Fruit fly (Drosophila melanogaster) whole organism, embryonic: Measurements from ENCODE around the gene CG16723.

Experiments
- CG1024 ChIP-seq: fragments of 200-800 bp; sonication (Bioruptor generic); IDR thresholded peaks from 2 replicates; pipeline ENCODE4 v1.3.6; 2022; ENCODE audit warnings: missing biosample characterization, missing genetic modification characterization
- CG10366 ChIP-seq: fragments of 200-800 bp; sonication (Bioruptor generic); IDR thresholded peaks from 2 replicates; pipeline ENCODE4 v1.3.6; 2022; ENCODE audit warnings: missing biosample characterization, missing genetic modification characterization
- CG10979 ChIP-seq: fragments of 200-800 bp; sonication (Bioruptor generic); optimal IDR thresholded peaks from 2 replicates; lab custom pipeline; 2018; ENCODE audit warnings: missing biosample characterization, mild to moderate bottlenecking, missing genetic modification characterization, moderate library complexity
- CG12071 ChIP-seq: fragments of 200-800 bp; sonication (Bioruptor generic); optimal IDR thresholded peaks from 3 replicates; lab custom pipeline; 2018; ENCODE audit warnings: missing biosample characterization, mild to moderate bottlenecking, missing genetic modification characterization
- CG12104 ChIP-seq: fragments of 200-800 bp; sonication (Bioruptor generic); optimal IDR thresholded peaks from 3 replicates; lab custom pipeline; 2016; ENCODE audit warnings: missing biosample characterization, missing genetic modification characterization
- CG17912 ChIP-seq: fragments of 200-800 bp; sonication (Bioruptor generic); optimal IDR thresholded peaks from 2 replicates; lab custom pipeline; 2018; ENCODE audit warnings: missing biosample characterization, mild to moderate bottlenecking, missing genetic modification characterization
- CG18599 ChIP-seq: fragments of 200-800 bp; sonication (Bioruptor generic); optimal IDR thresholded peaks from 3 replicates; lab custom pipeline; 2017; ENCODE audit warnings: missing biosample characterization, missing genetic modification characterization, mild to moderate bottlenecking, moderate library complexity, missing genetic modification reagents
- CG31224 ChIP-seq: fragments of 200-800 bp; sonication (Bioruptor generic); IDR thresholded peaks from 2 replicates; pipeline ENCODE4 v1.3.6; 2022; ENCODE audit warnings: missing biosample characterization, missing genetic modification characterization
- CG3847 ChIP-seq: fragments of 200-800 bp; sonication (Bioruptor generic); IDR thresholded peaks from 2 replicates; pipeline ENCODE4 v1.3.6; 2022; ENCODE audit warnings: missing biosample characterization, missing genetic modification characterization
- CG4730 ChIP-seq: fragments of 200-800 bp; sonication (Bioruptor generic); IDR thresholded peaks from 2 replicates; pipeline ENCODE4 v1.3.6; 2022; ENCODE audit warnings: missing biosample characterization, missing genetic modification characterization
- CG5180 ChIP-seq: fragments of 200-800 bp; sonication (Bioruptor generic); optimal IDR thresholded peaks from 3 replicates; lab custom pipeline; 2017; ENCODE audit warnings: missing biosample characterization, missing genetic modification characterization, mild to moderate bottlenecking, moderate library complexity, missing genetic modification reagents
- CG6272 ChIP-seq: fragments of 200-800 bp; sonication (Bioruptor generic); IDR thresholded peaks from 2 replicates; pipeline ENCODE4 v1.3.6; 2022; ENCODE audit warnings: missing biosample characterization, missing genetic modification characterization
- CG7839 ChIP-seq: fragments of 200-800 bp; sonication (Bioruptor generic); optimal IDR thresholded peaks from 3 replicates; lab custom pipeline; 2018; ENCODE audit warnings: missing biosample characterization, mild to moderate bottlenecking, missing genetic modification characterization, moderate library complexity
- CG8089 ChIP-seq: fragments of 200-800 bp; sonication (Bioruptor generic); optimal IDR thresholded peaks from 3 replicates; lab custom pipeline; 2016; ENCODE audit warnings: missing biosample characterization, missing genetic modification characterization
- CG8281 ChIP-seq: fragments of 200-800 bp; sonication (Bioruptor generic); optimal IDR thresholded peaks from 2 replicates; lab custom pipeline; 2018; ENCODE audit warnings: missing biosample characterization, mild to moderate bottlenecking, missing genetic modification characterization, moderate library complexity
- CG8944 ChIP-seq: fragments of 200-800 bp; sonication (Bioruptor generic); optimal IDR thresholded peaks from 3 replicates; lab custom pipeline; 2016; ENCODE audit warnings: missing biosample characterization, missing genetic modification characterization
- CG9797 ChIP-seq: fragments of 200-800 bp; sonication (Bioruptor generic); optimal IDR thresholded peaks from 3 replicates; lab custom pipeline; 2018; ENCODE audit warnings: missing biosample characterization, mild to moderate bottlenecking, missing genetic modification characterization
- CTCF ChIP-seq: fragments of 200-800 bp; sonication (Bioruptor generic); optimal IDR thresholded peaks from 2 replicates; lab custom pipeline; 2017; ENCODE audit warnings: missing biosample characterization, mild to moderate bottlenecking, missing genetic modification characterization, moderate library complexity
- Dfd ChIP-seq, 2 experiments: fragments of >200 bp; optimal IDR thresholded peaks; 2 replicates each; lab custom pipeline; 2017; ENCODE audit warnings: missing biosample characterization in 2 of 2, missing genetic modification characterization in 2 of 2
- E2f2 ChIP-seq: fragments of 200-800 bp; sonication (Bioruptor generic); IDR thresholded peaks from 2 replicates; pipeline ENCODE4 v1.3.6; 2022; ENCODE audit warnings: missing biosample characterization, missing genetic modification characterization
- Ets65A ChIP-seq: fragments of 200-800 bp; sonication (Bioruptor generic); peaks from one replicate; lab custom pipeline; 2016; ENCODE audit warnings: missing biosample characterization, missing genetic modification characterization
- Fer2 ChIP-seq: fragments of 200-800 bp; sonication (Bioruptor generic); optimal IDR thresholded peaks from 2 replicates; lab custom pipeline; 2018; ENCODE audit warnings: missing biosample characterization, mild to moderate bottlenecking, missing genetic modification characterization, moderate library complexity
- Gug ChIP-seq: fragments of 200-800 bp; sonication (Bioruptor generic); IDR thresholded peaks from 4 replicates; pipeline ENCODE4 v1.3.6; 2022; ENCODE audit warnings: missing biosample characterization, missing genetic modification characterization
- HLH4C ChIP-seq: fragments of 200-800 bp; sonication (Bioruptor generic); IDR thresholded peaks from 3 replicates; pipeline ENCODE4 v1.3.6; 2022; ENCODE audit warnings: missing biosample characterization, missing genetic modification characterization; ENCODE audit not compliant: partially characterized antibody
- Lim3 ChIP-seq: fragments of 200-800 bp; sonication (Bioruptor generic); IDR thresholded peaks from 2 replicates; pipeline ENCODE4 v1.3.6; 2022; ENCODE audit warnings: missing biosample characterization, missing genetic modification characterization
- ap ChIP-seq: fragments of 200-800 bp; sonication (Bioruptor generic); IDR thresholded peaks from 2 replicates; pipeline ENCODE4 v1.3.6; 2022; ENCODE audit warnings: missing biosample characterization, missing genetic modification characterization
- chinmo ChIP-seq: fragments of 200-800 bp; sonication (Bioruptor generic); IDR thresholded peaks from 4 replicates; pipeline ENCODE4 v1.3.6; 2022; ENCODE audit warnings: missing biosample characterization, missing genetic modification characterization; ENCODE audit not compliant: partially characterized antibody
- chm ChIP-seq: fragments of 200-800 bp; sonication (Bioruptor generic); IDR thresholded peaks from 2 replicates; pipeline ENCODE4 v1.3.6; 2022; ENCODE audit warnings: missing biosample characterization, missing genetic modification characterization
- dysf ChIP-seq: fragments of 200-800 bp; sonication (Bioruptor generic); IDR thresholded peaks from 3 replicates; pipeline ENCODE4 v1.3.6; 2022; ENCODE audit warnings: missing biosample characterization, missing genetic modification characterization
- gsb ChIP-seq: fragments of 200-800 bp; sonication (Bioruptor generic); IDR thresholded peaks from 2 replicates; pipeline ENCODE4 v1.3.6; 2022; ENCODE audit warnings: missing biosample characterization, missing genetic modification characterization
- knrl ChIP-seq: fragments of 200-800 bp; sonication (Bioruptor generic); IDR thresholded peaks from 3 replicates; pipeline ENCODE4 v1.3.6; 2022; ENCODE audit warnings: missing biosample characterization, missing genetic modification characterization; ENCODE audit not compliant: partially characterized antibody
- sens ChIP-seq: fragments of 200-800 bp; sonication (Bioruptor generic); peaks from one replicate; lab custom pipeline; 2016; ENCODE audit warnings: missing biosample characterization, missing genetic modification characterization
- sna ChIP-seq: fragments of 200-800 bp; sonication (Bioruptor generic); IDR thresholded peaks from 2 replicates; pipeline ENCODE4 v1.3.6; 2022; ENCODE audit warnings: missing biosample characterization, missing genetic modification characterization; ENCODE audit not compliant: partially characterized antibody
- sr ChIP-seq: fragments of 200-800 bp; sonication (Bioruptor generic); IDR thresholded peaks from 3 replicates; pipeline ENCODE4 v1.3.6; 2022; ENCODE audit warnings: missing biosample characterization, missing genetic modification characterization
- tll ChIP-seq, 2 experiments: fragments of 200-800 bp in 1 of 2; fragments of >200 bp in 1 of 2; sonication (Bioruptor generic) in 1 of 2; optimal IDR thresholded peaks; 2 replicates each; lab custom pipeline; 2017 to 2019; ENCODE audit warnings: missing biosample characterization in 2 of 2, missing genetic modification characterization in 2 of 2, mild to moderate bottlenecking in 1 of 2, moderate library complexity in 1 of 2
- trh ChIP-seq: fragments of 200-800 bp; sonication (Bioruptor generic); optimal IDR thresholded peaks from 2 replicates; lab custom pipeline; 2016; ENCODE audit warnings: missing biosample characterization, missing genetic modification characterization
- vvl ChIP-seq: fragments of 200-800 bp; sonication (Bioruptor generic); IDR thresholded peaks from 2 replicates; pipeline ENCODE4 v1.3.6; 2022; ENCODE audit warnings: missing biosample characterization, missing genetic modification characterization
- wek ChIP-seq: fragments of 200-800 bp; sonication (Bioruptor generic); optimal IDR thresholded peaks from 3 replicates; lab custom pipeline; 2018; ENCODE audit warnings: missing biosample characterization, mild to moderate bottlenecking, missing genetic modification characterization, moderate library complexity
- zfh2 ChIP-seq: fragments of 200-800 bp; sonication (Bioruptor generic); optimal IDR thresholded peaks from 2 replicates; lab custom pipeline; 2016; ENCODE audit warnings: missing biosample characterization, missing genetic modification characterization

CG16723 gene

dm6 chr3R:23634789-23635188 is 38.7 kb upstream of the CG16723 start:
- TF ChIP-seq CG17912 (GFP tag; lab: Kevin White, UChicago) (no peak), CG8281 (tag; lab: Kevin White, UChicago) (peak; percentile 45), CG12104 (GFP tag; lab: Kevin White, UChicago) (no peak), CG18599 (no peak), vvl (peak; percentile 20; the same call in 1 of the 2 replicates), sens (GFP tag; lab: Kevin White, UChicago) (no peak), CG31224 (GFP tag; lab: Robert Waterston, UW) (no peak), CG4730 (GFP tag; lab: Robert Waterston, UW) (no peak), CG8089 (GFP tag; lab: Kevin White, UChicago) (no peak), zfh2 (GFP tag; lab: Kevin White, UChicago) (no peak), sr (GFP tag; lab: Robert Waterston, UW) (no peak), Lim3 (GFP tag; lab: Robert Waterston, UW) (no peak), chm (GFP tag; lab: Robert Waterston, UW) (no peak), CTCF (GFP tag; lab: Kevin White, UChicago) (peak; percentile 72), CG7839 (tag; lab: Kevin White, UChicago) (no peak), Fer2 (no peak), knrl (GFP tag; lab: Robert Waterston, UW) (no peak), CG12071 (no peak), wek (GFP tag; lab: Kevin White, UChicago) (no peak), trh (no peak), ap (GFP tag; lab: Robert Waterston, UW) (no peak), Dfd (GFP tag; optimal IDR thresholded peaks at IDR 0.05; lab: Kevin White, UChicago) (no peak), tll (GFP tag; optimal IDR thresholded peaks at IDR 0.05; lab: Kevin White, UChicago) (no peak), CG10366 (GFP tag; lab: Robert Waterston, UW) (no peak), gsb (no peak), CG1024 (GFP tag; lab: Robert Waterston, UW) (no peak), CG3847 (GFP tag; lab: Robert Waterston, UW) (no peak), E2f2 (no peak), CG10979 (tag; lab: Kevin White, UChicago) (peak; percentile 41), dysf (GFP tag; lab: Robert Waterston, UW) (0 out of 3 replicates have a peak, but pooled peaks have one; percentile 32), HLH4C (GFP tag; lab: Robert Waterston, UW) (0 out of 3 replicates have a peak, but pooled peaks have one; percentile 25)

dm6 chr3R:23629572-23629971 is 33.5 kb upstream of the CG16723 start:
- TF ChIP-seq ap (GFP tag; lab: Robert Waterston, UW) (no peak), chinmo (GFP tag; lab: Robert Waterston, UW) (0 out of 4 replicates have a peak, but pooled peaks have one; percentile 11), Gug (no peak), vvl (no peak), CG6272 (GFP tag; lab: Robert Waterston, UW) (no peak), CG9797 (no peak), CG5180 (GFP tag; lab: Kevin White, UChicago) (peak; percentile 38)

dm6 chr3R:23627140-23627539 is 31.1 kb upstream of the CG16723 start:
- no peak for TF ChIP-seq sna (GFP tag; lab: Robert Waterston, UW)
- TF ChIP-seq CG8944 (GFP tag; lab: Kevin White, UChicago): no peak
- TF ChIP-seq Ets65A (GFP tag; lab: Kevin White, UChicago): peak; percentile 20
